Worm (Caenorhabditis elegans) whole organism, mixed stage, embryonic: Measurements from ENCODE around the gene C05G5.7.

ENCODE experiments used
- blmp-1 ChIP-seq: fragments of 150-350 bp; optimal IDR thresholded peaks from 2 replicates; lab custom pipeline; 2014; ENCODE audit warnings: missing biosample characterization, missing genetic modification characterization
- lin-13 ChIP-seq: fragments of 150-350 bp; optimal IDR thresholded peaks from 2 replicates; lab custom pipeline; 2014; ENCODE audit warnings: missing biosample characterization, missing genetic modification characterization
- mab-5 ChIP-seq: fragments of 150-350 bp; optimal IDR thresholded peaks from 2 replicates; lab custom pipeline; 2014; ENCODE audit warnings: missing biosample characterization, missing genetic modification characterization
- nhr-12 ChIP-seq: fragments of 150-350 bp; optimal IDR thresholded peaks from 2 replicates; lab custom pipeline; 2014; ENCODE audit warnings: missing biosample characterization, missing genetic modification characterization
- nhr-28 ChIP-seq: fragments of 150-350 bp; optimal IDR thresholded peaks from 2 replicates; lab custom pipeline; 2014; ENCODE audit warnings: missing biosample characterization, missing genetic modification characterization

DNA sequence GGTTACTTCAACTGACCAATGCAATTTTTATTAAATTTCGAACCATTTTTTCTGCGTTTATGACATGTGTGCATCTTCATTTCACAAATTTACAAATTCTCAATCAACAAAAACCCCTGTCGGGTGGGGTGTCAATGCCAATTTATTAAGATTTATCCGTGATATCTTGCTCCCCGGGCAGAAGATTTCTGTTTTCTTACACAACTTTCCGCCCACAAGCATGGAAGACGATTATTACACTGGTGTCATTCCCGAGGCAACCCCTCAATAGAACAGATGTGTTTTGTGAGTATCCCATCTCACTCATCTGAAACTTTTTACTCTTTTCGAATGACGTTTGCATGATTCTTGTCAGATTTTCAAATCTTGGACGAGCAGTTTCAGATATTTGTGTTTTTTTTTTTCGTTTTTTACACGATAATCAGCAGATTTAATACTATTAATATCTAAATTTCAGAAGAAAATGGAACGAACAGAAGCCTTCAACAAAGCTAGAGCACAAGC lies 11.7 kb downstream of the C05G5.7 start, which contains the start of gene F33C8.4:
- TF ChIP-seq mab-5 (tag; lab: Kevin White, UChicago) = no peak
- TF ChIP-seq nhr-12 (tag; lab: Kevin White, UChicago) = no peak
- no peak for TF ChIP-seq nhr-28 (tag; lab: Kevin White, UChicago)
- TF ChIP-seq lin-13 = no peak
- TF ChIP-seq blmp-1 = no peak
